Worm (Caenorhabditis elegans) whole organism, L4 larva: ENCODE results near the gene C44H9.6.
A peak's percentile ranks its signal among the peaks of the same experiment; 100 is the strongest.

Source experiments
- ama-1 ChIP-seq: fragments of 150-350 bp; optimal IDR thresholded peaks from 2 replicates; lab custom pipeline; 2014; ENCODE audit warnings: inconsistent platforms, mixed read lengths
- ceh-28 ChIP-seq: fragments of 150-350 bp; optimal IDR thresholded peaks from 2 replicates; lab custom pipeline; 2014; ENCODE audit warnings: missing biosample characterization, missing genetic modification reagents, missing genetic modification characterization
- daf-8 ChIP-seq: fragments of 200-800 bp; sonication (Bioruptor generic); IDR thresholded peaks from 2 replicates; pipeline ENCODE4 v1.3.6; 2022; ENCODE audit warnings: missing genetic modification characterization, missing compliant biosample characterization
- lin-39 ChIP-seq: fragments of 150-350 bp; optimal IDR thresholded peaks from 2 replicates; lab custom pipeline; 2014; ENCODE audit warnings: missing biosample characterization, missing genetic modification reagents, missing genetic modification characterization
- mdt-29 ChIP-seq: fragments of 200-800 bp; sonication (Bioruptor generic); IDR thresholded peaks from 2 replicates; pipeline ENCODE4 v1.3.6; 2022; ENCODE audit warnings: missing genetic modification reagents, missing genetic modification characterization, missing compliant biosample characterization
- pha-4 ChIP-seq, 2 experiments: fragments of 150-350 bp in 1 of 2; fragments of 200-800 bp in 1 of 2; sonication (Bioruptor generic) in 1 of 2; IDR thresholded peaks in 1 of 2; optimal IDR thresholded peaks in 1 of 2; 2 replicates each; pipeline versions ENCODE4 v1.3.6 to Lab custom; 2014 to 2022; ENCODE audit warnings: missing genetic modification characterization in 2 of 2, missing genetic modification reagents in 2 of 2, missing biosample characterization in 1 of 2, missing compliant biosample characterization in 1 of 2
- spr-3 ChIP-seq: fragments of 200-800 bp; sonication (Bioruptor generic); optimal IDR thresholded peaks from 2 replicates; lab custom pipeline; 2018; ENCODE audit warnings: mild to moderate bottlenecking, missing genetic modification characterization, missing compliant biosample characterization
- zip-11 ChIP-seq: fragments of 200-800 bp; sonication (Bioruptor generic); IDR thresholded peaks from 2 replicates; pipeline ENCODE4 v1.3.6; 2022; ENCODE audit warnings: missing genetic modification characterization, missing compliant biosample characterization

ce11 chrV:12869948-12870347 is 24.8 kb upstream of the C44H9.6 start, which contains the start of gene T07F10.3:
- TF ChIP-seq mdt-29 (GFP tag; lab: Robert Waterston, UW) (peak; percentile 71), ama-1 (lab: Kevin White, UChicago) (no peak), lin-39 (tag; lab: Kevin White, UChicago) (no peak), zip-11 (GFP tag; lab: Robert Waterston, UW) (no peak), ceh-28 (tag; lab: Kevin White, UChicago) (no peak), spr-3 (peak; percentile 45), daf-8 (GFP tag; lab: Robert Waterston, UW) (no peak), pha-4 (GFP tag; IDR thresholded peaks at IDR 0.05; lab: Robert Waterston, UW) (peak; percentile 59; the same call in 1 of the 2 replicates), pha-4 (tag; optimal IDR thresholded peaks at IDR 0.05; lab: Kevin White, UChicago) (no peak)
